Fruit fly (Drosophila melanogaster): ENCODE data around the gene CG31697.
A peak's percentile ranks its signal among the peaks of the same experiment; 100 is the strongest.

The CG31697 gene

DNA sequence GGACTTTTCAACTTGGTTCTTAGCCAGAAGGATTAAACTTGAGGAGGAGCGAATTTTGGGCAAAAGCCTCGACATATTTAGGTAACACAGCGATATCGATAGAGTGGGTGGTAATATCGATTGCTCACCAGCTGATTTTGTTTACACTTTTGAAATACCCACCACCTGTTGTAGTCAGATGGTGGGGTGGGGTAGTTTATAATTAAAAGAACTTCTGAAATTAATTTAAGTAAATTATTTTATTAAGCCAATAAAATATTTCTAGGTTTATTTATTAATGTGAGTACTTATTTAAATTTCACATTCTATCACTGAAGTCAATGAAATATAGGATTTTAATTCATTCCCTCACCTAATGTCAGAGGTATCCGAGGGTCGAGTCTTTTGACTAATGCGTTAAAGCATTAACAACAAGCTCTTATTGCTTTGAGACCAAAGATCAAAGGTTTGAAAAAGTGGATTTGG is 45.2 kb upstream of the CG31697 start, which contains the start of the genes CG10194 and CG18094 (continued):
- no peak for TF ChIP-seq CG5180 (GFP tag; optimal IDR thresholded peaks at IDR 0.05)
- TF ChIP-seq CG3407 (GFP tag; optimal IDR thresholded peaks at IDR 0.05) = no peak
- TF ChIP-seq pan (optimal IDR thresholded peaks at IDR 0.05) = no peak
- TF ChIP-seq pan (GFP tag; optimal IDR thresholded peaks at IDR 0.05 in 1 of 2, IDR thresholded peaks at IDR 0.05 in 1 of 2) = peak in 1 of 2 experiments; percentile 17
- TF ChIP-seq CG2120 (GFP tag; optimal IDR thresholded peaks at IDR 0.05) = peak; percentile 65
- TF ChIP-seq vnd (GFP tag; IDR thresholded peaks at IDR 0.05; ENCODE audit: partially characterized antibody) = 0 out of 3 replicates have a peak, but pooled peaks have one; percentile 13
- no peak for TF ChIP-seq CG16779 (GFP tag; IDR thresholded peaks at IDR 0.05)
- TF ChIP-seq Eip74EF (GFP tag; optimal IDR thresholded peaks at IDR 0.05) = peak in 1 of 2 experiments; percentile 16
- no peak for TF ChIP-seq CG1792 (GFP tag; optimal IDR thresholded peaks at IDR 0.05)
- no peak for TF ChIP-seq sr (GFP tag; IDR thresholded peaks at IDR 0.05)
- peak; percentile 64; the same call in 2 of the 3 replicates for TF ChIP-seq CG6791 (GFP tag; IDR thresholded peaks at IDR 0.05; ENCODE audit: partially characterized antibody)
- 0 out of 2 replicates have a peak, but pooled peaks have one; percentile 23 for TF ChIP-seq al (GFP tag; IDR thresholded peaks at IDR 0.05)
- TF ChIP-seq wdn (GFP tag; IDR thresholded peaks at IDR 0.05) = no peak
- TF ChIP-seq pnt (GFP tag; optimal IDR thresholded peaks at IDR 0.05) = no peak
- TF ChIP-seq gce (GFP tag; IDR thresholded peaks at IDR 0.05) = no peak
- no peak for TF ChIP-seq CG4854 (GFP tag; optimal IDR thresholded peaks at IDR 0.05)
- peak; percentile 13 for TF ChIP-seq oc (tag; optimal IDR thresholded peaks at IDR 0.05)
- peak; percentile 22 for TF ChIP-seq CG13296 (GFP tag; optimal IDR thresholded peaks at IDR 0.05)
- peak; percentile 32 for TF ChIP-seq Asciz (GFP tag; optimal IDR thresholded peaks at IDR 0.05)
- peak; percentile 39 for TF ChIP-seq CG1602 (GFP tag; optimal IDR thresholded peaks at IDR 0.05)
- TF ChIP-seq CG15479 (GFP tag; optimal IDR thresholded peaks at IDR 0.05) = no peak
- TF ChIP-seq CG8924 (tag; optimal IDR thresholded peaks at IDR 0.05) = peak; percentile 18
- no peak for TF ChIP-seq CG2875 (GFP tag; optimal IDR thresholded peaks at IDR 0.05)
- TF ChIP-seq knrl (GFP tag; IDR thresholded peaks at IDR 0.05; ENCODE audit: partially characterized antibody) = peak; percentile 50; the same call in 2 of the 3 replicates
- TF ChIP-seq schlank (tag; optimal IDR thresholded peaks at IDR 0.05) = no peak
- TF ChIP-seq Fer1 (GFP tag; optimal IDR thresholded peaks at IDR 0.05) = peak; percentile 66
- TF ChIP-seq tna (GFP tag; IDR thresholded peaks at IDR 0.05; ENCODE audit: partially characterized antibody) = 0 out of 2 replicates have a peak, but pooled peaks have one; percentile 26
- TF ChIP-seq CG16815 (GFP tag; optimal IDR thresholded peaks at IDR 0.05) = peak; percentile 14
- peak; percentile 66 for TF ChIP-seq BEAF-32 (GFP tag; optimal IDR thresholded peaks at IDR 0.05)
- TF ChIP-seq sna (GFP tag; IDR thresholded peaks at IDR 0.05; ENCODE audit: partially characterized antibody) = peak; percentile 70
- peak; percentile 9 for TF ChIP-seq CG17359 (tag; optimal IDR thresholded peaks at IDR 0.05)
- TF ChIP-seq CG33213 (GFP tag; optimal IDR thresholded peaks at IDR 0.05) = no peak
- TF ChIP-seq Rx (GFP tag; IDR thresholded peaks at IDR 0.05) = no peak
- peak; percentile 34 for TF ChIP-seq CG34376 (GFP tag; optimal IDR thresholded peaks at IDR 0.05)
- no peak for TF ChIP-seq Antp (GFP tag; optimal IDR thresholded peaks at IDR 0.05)
- TF ChIP-seq Rfx (GFP tag; IDR thresholded peaks at IDR 0.05) = 0 out of 2 replicates have a peak, but pooled peaks have one; percentile 12
- TF ChIP-seq danr (GFP tag; IDR thresholded peaks at IDR 0.05) = no peak
- no peak for TF ChIP-seq ssp (GFP tag; IDR thresholded peaks at IDR 0.05)
- TF ChIP-seq CG12155 (GFP tag; optimal IDR thresholded peaks at IDR 0.05) = peak; percentile 57
- TF ChIP-seq crp (GFP tag; optimal IDR thresholded peaks at IDR 0.05) = peak; percentile 29 to 88
- peak in 1 of 2 experiments; percentile 47 for TF ChIP-seq dpn (GFP tag; optimal IDR thresholded peaks at IDR 0.05)
- no peak for TF ChIP-seq fd96Cb (tag; optimal IDR thresholded peaks at IDR 0.05)
- peak; percentile 17 for TF ChIP-seq Bteb2 (GFP tag; optimal IDR thresholded peaks at IDR 0.05)
- peak; percentile 68 for TF ChIP-seq lilli (GFP tag; optimal IDR thresholded peaks at IDR 0.05)
- peak; percentile 5 to 64 for TF ChIP-seq Hr51 (GFP tag; optimal IDR thresholded peaks at IDR 0.05)
- no peak for TF ChIP-seq CoRest (tag; optimal IDR thresholded peaks at IDR 0.05)
- TF ChIP-seq CG16813 (GFP tag; IDR thresholded peaks at IDR 0.05; ENCODE audit: partially characterized antibody) = peak; percentile 44; the same call in 2 of the 3 replicates
- no peak for TF ChIP-seq z (GFP tag; IDR thresholded peaks at IDR 0.05)
- no peak for TF ChIP-seq pho (GFP tag; optimal IDR thresholded peaks at IDR 0.05)

Data from whole organism, embryonic.